Worm (Caenorhabditis elegans): Measurements from ENCODE around the gene unc-129.

The unc-129 gene

ce11 chrIV:8984566-8984965 is 20.6 kb downstream of the unc-129 start, which contains the start of gene nstp-1:
Gene nstp-1 (plus strand): TSS chrIV:8984866.
- TF ChIP-seq zfh-2 (GFP tag; conservative IDR thresholded peaks at IDR 0.05) (no peak), B0035.1 (tag; optimal IDR thresholded peaks at IDR 0.05) (no peak), ceh-58 (GFP tag; IDR thresholded peaks at IDR 0.05) (no peak), lin-35 (GFP tag; optimal IDR thresholded peaks at IDR 0.05) (no peak), B0261.1 (tag; optimal IDR thresholded peaks at IDR 0.05) (no peak), ceh-91 (GFP tag; IDR thresholded peaks at IDR 0.05) (no peak), atf-7 (tag; optimal IDR thresholded peaks at IDR 0.05) (no peak), zim-3 (tag; optimal IDR thresholded peaks at IDR 0.05) (no peak), snpc-3.4 (tag; optimal IDR thresholded peaks at IDR 0.05) (no peak), pha-4 (tag; optimal IDR thresholded peaks at IDR 0.05) (no peak), B0019.2 (GFP tag; conservative IDR thresholded peaks at IDR 0.05) (no peak), snpc-1.3 (tag; optimal IDR thresholded peaks at IDR 0.05; ENCODE audit: insufficient read depth) (no peak), aptf-2 (GFP tag; conservative IDR thresholded peaks at IDR 0.05) (no peak), nfyb-1 (GFP tag; IDR thresholded peaks at IDR 0.05) (no peak), nhr-80 (tag; optimal IDR thresholded peaks at IDR 0.05) (no peak), F57C9.4 (tag; optimal IDR thresholded peaks at IDR 0.05) (no peak), tbp1 (GFP tag; optimal IDR thresholded peaks at IDR 0.05) (no peak)

- TF ChIP-seq nhr-80 (tag; optimal IDR thresholded peaks at IDR 0.05) (peak; percentile 0), lin-26 (GFP tag; IDR thresholded peaks at IDR 0.05) (no peak), lin-40 (tag; optimal IDR thresholded peaks at IDR 0.05) (peak; percentile 34), athp-1 (tag; optimal IDR thresholded peaks at IDR 0.05) (no peak)
These were observed 25.5 kb downstream of the unc-129 start, which contains the start of gene col-119 for ce11 chrIV:8979695-8980094. Gene col-119 (minus strand): TSS chrIV:8979795.

ce11 chrIV:8979062-8979612 is 26.1 kb downstream of the unc-129 start:
- no peak for TF ChIP-seq hmg-20 (GFP tag; IDR thresholded peaks at IDR 0.05)
- TF ChIP-seq lin-54 (GFP tag; optimal IDR thresholded peaks at IDR 0.05) = no peak
- peak; percentile 9 for TF ChIP-seq F52B5.7 (tag; optimal IDR thresholded peaks at IDR 0.05)
- peak; percentile 68; the same call in 1 of the 2 replicates for TF ChIP-seq egrh-3 (GFP tag; IDR thresholded peaks at IDR 0.05)
- peak; percentile 0 for TF ChIP-seq hrde-1 (tag; optimal IDR thresholded peaks at IDR 0.05; ENCODE audit: borderline replicate concordance)
- TF ChIP-seq aptf-3 (GFP tag; IDR thresholded peaks at IDR 0.05) = no peak
- 0 out of 2 replicates have a peak, but pooled peaks have one; percentile 30 for TF ChIP-seq lin-26 (GFP tag; IDR thresholded peaks at IDR 0.05)
- 0 out of 2 replicates have a peak, but pooled peaks have one; percentile 8 for TF ChIP-seq ekl-4 (GFP tag; IDR thresholded peaks at IDR 0.05)
- TF ChIP-seq zfh-2 (GFP tag; conservative IDR thresholded peaks at IDR 0.05) = peak; percentile 85; the same call in 1 of the 2 replicates
- TF ChIP-seq mcd-1 (GFP tag; IDR thresholded peaks at IDR 0.05) = peak; percentile 26; the same call in 1 of the 2 replicates
- 0 out of 2 replicates have a peak, but pooled peaks have one; percentile 16 for TF ChIP-seq dox-1 (GFP tag; IDR thresholded peaks at IDR 0.05)
- TF ChIP-seq egl-18 (GFP tag; IDR thresholded peaks at IDR 0.05) = no peak
- TF ChIP-seq lin-35 (GFP tag; optimal IDR thresholded peaks at IDR 0.05) = no peak
- TF ChIP-seq madf-6 (GFP tag; IDR thresholded peaks at IDR 0.05) = no peak
- TF ChIP-seq nhr-27 (tag; optimal IDR thresholded peaks at IDR 0.05) = peak; percentile 64
- no peak for TF ChIP-seq snpc-1.3 (tag; optimal IDR thresholded peaks at IDR 0.05; ENCODE audit: insufficient read depth)
- no peak for TF ChIP-seq C06A6.2 (GFP tag; conservative IDR thresholded peaks at IDR 0.05)
- no peak for TF ChIP-seq B0019.2 (GFP tag; conservative IDR thresholded peaks at IDR 0.05)
- TF ChIP-seq ztf-26 (tag; optimal IDR thresholded peaks at IDR 0.05) = peak; percentile 5
- no peak for TF ChIP-seq nhr-120 (GFP tag; IDR thresholded peaks at IDR 0.05)
- TF ChIP-seq gei-17 (GFP tag; optimal IDR thresholded peaks at IDR 0.05) = no peak

Measured in whole organism, young adult.